Worm (Caenorhabditis elegans): Measurements from ENCODE around the gene C46C2.3.

DNA sequence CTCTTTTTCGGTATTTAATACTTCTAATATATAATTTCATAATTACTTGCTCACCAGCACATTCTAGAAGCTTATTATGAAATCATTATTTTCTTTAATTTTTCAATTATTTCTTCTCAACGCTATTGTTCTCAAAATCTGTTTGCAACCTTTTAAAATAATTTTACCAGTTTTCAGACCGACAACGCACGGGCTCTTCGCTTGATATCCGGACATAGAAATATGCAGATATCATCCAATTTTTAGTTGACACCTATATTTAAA lies 25.1 kb upstream of the C46C2.3 start, which contains the start of gene wnk-1:
- no peak for TF ChIP-seq unc-62 (GFP tag; optimal IDR thresholded peaks at IDR 0.05)
- no peak for TF ChIP-seq ces-1 (GFP tag; optimal IDR thresholded peaks at IDR 0.05)
- TF ChIP-seq jun-1 (tag; optimal IDR thresholded peaks at IDR 0.05) = no peak
- TF ChIP-seq snpc-4 (tag; optimal IDR thresholded peaks at IDR 0.05) = no peak
- no peak for TF ChIP-seq nhr-237 (tag; optimal IDR thresholded peaks at IDR 0.05)
- TF ChIP-seq skn-1 (tag; optimal IDR thresholded peaks at IDR 0.05) = no peak
- no peak for TF ChIP-seq pag-3 (tag; optimal IDR thresholded peaks at IDR 0.05; ENCODE audit: borderline replicate concordance, insufficient read depth)

All from whole organism, L1 larva.